Worm (Caenorhabditis elegans) whole organism, late embryonic: ENCODE measurements around the gene T27A10.6.

Source experiments
- C38D4.7 ChIP-seq: fragments of 200-800 bp; sonication (Bioruptor generic); optimal IDR thresholded peaks from 2 replicates; lab custom pipeline; 2018; ENCODE audit warnings: mild to moderate bottlenecking, missing genetic modification characterization, moderate library complexity, missing compliant biosample characterization
- F13H6.1 ChIP-seq: sonication (generic microtip); optimal IDR thresholded peaks from 2 replicates; lab custom pipeline; 2016; ENCODE audit warnings: missing genetic modification characterization, missing compliant biosample characterization
- che-1 ChIP-seq: sonication (generic microtip); optimal IDR thresholded peaks from 2 replicates; lab custom pipeline; 2016; ENCODE audit warnings: mild to moderate bottlenecking, missing genetic modification characterization, missing compliant biosample characterization
- pag-3 ChIP-seq: sonication (generic microtip); optimal IDR thresholded peaks from 2 replicates; lab custom pipeline; 2016; ENCODE audit warnings: missing compliant biosample characterization, missing genetic modification characterization, borderline replicate concordance
- pha-4 ChIP-seq: fragments of 150-350 bp; optimal IDR thresholded peaks from 2 replicates; lab custom pipeline; 2018; ENCODE audit warnings: missing biosample characterization, missing genetic modification reagents, missing genetic modification characterization
- pros-1 ChIP-seq: fragments of 150-350 bp; optimal IDR thresholded peaks from 2 replicates; lab custom pipeline; 2014; ENCODE audit warnings: missing biosample characterization, missing genetic modification reagents, missing genetic modification characterization

- TF ChIP-seq F13H6.1 (no peak), pros-1 (tag; lab: Kevin White, UChicago) (no peak), pag-3 (no peak), C38D4.7 (GFP tag; lab: Kevin White, UChicago) (no peak), pha-4 (no peak), che-1 (tag; lab: Kevin White, UChicago) (no peak)
These were observed 42.5 kb downstream of the T27A10.6 start for ce11 chrX:3553687-3554086.
